Worm (Caenorhabditis elegans) whole organism, L4/young adult: ENCODE results near the gene kin-19.

Experiments used
- W03F9.2 ChIP-seq: fragments of 150-350 bp; optimal IDR thresholded peaks from 2 replicates; lab custom pipeline; 2014; ENCODE audit warnings: missing biosample characterization, missing genetic modification characterization
- dao-5 ChIP-seq: sonication (generic microtip); optimal IDR thresholded peaks from 2 replicates; lab custom pipeline; 2016; ENCODE audit warnings: missing genotype, missing genetic modification characterization, moderate library complexity, missing compliant biosample characterization
- him-1 ChIP-seq: sonication (generic microtip); optimal IDR thresholded peaks from 2 replicates; lab custom pipeline; 2016; ENCODE audit warnings: missing genotype, missing genetic modification reagents, missing genetic modification characterization, missing compliant biosample characterization

- TF ChIP-seq dao-5 (tag; lab: Kevin White, UChicago) (no peak), W03F9.2 (no peak), him-1 (tag; lab: Kevin White, UChicago) (no peak)
Measured at ce11 chrIII:4092020-4092419, 5.6 kb upstream of the kin-19 start, which contains the start of gene C03C10.5.
